Worm (Caenorhabditis elegans) whole organism, L3 larva: ENCODE measurements around the gene elc-1.

Experiments
- jun-1 ChIP-seq: fragments of 150-350 bp; optimal IDR thresholded peaks from 2 replicates; lab custom pipeline; 2014; ENCODE audit warnings: missing biosample characterization, missing genetic modification reagents, missing genetic modification characterization
- mdl-1 ChIP-seq: fragments of 150-350 bp; optimal IDR thresholded peaks from 2 replicates; lab custom pipeline; 2014; ENCODE audit warnings: missing biosample characterization, missing genetic modification characterization
- nhr-237 ChIP-seq: fragments of 150-350 bp; optimal IDR thresholded peaks from 2 replicates; lab custom pipeline; 2014; ENCODE audit warnings: missing biosample characterization, missing genetic modification characterization
- unc-62 ChIP-seq: fragments of 150-350 bp; sonication (generic microtip); optimal IDR thresholded peaks from 4 replicates; lab custom pipeline; 2014; ENCODE audit warnings: missing biosample characterization, missing genetic modification reagents, missing genetic modification characterization

DNA sequence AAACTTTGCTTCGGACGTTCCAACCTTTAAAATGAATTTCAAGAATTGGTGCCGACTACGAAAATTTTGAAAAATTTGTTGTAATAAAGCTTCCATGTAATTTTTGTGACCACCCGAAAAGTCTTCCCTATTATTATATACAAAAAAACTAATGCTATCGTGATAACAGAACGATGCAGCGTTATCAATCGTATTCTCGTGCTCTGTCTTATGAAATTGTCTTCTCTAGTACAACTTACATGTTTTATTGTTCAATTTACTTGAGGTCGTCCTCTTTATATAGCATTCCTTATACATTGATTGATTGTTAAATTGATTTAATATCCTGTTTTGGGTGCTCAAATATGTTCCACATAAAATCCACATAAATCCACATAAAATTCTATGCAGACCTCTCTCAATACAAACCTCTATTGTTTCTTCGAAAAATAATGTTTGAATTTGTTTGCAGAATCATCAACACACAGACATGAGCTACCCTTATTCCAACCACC, 15.4 kb downstream of the elc-1 start, which contains the start of gene pals-19:
- TF ChIP-seq unc-62 (GFP tag; lab: Kevin White, UChicago) (no peak), mdl-1 (tag; lab: Kevin White, UChicago) (no peak), nhr-237 (tag; lab: Kevin White, UChicago) (no peak), jun-1 (no peak)
